Comparison of ENCODE assay signal across 1 worm cellular context in the genomic region with DNA sequence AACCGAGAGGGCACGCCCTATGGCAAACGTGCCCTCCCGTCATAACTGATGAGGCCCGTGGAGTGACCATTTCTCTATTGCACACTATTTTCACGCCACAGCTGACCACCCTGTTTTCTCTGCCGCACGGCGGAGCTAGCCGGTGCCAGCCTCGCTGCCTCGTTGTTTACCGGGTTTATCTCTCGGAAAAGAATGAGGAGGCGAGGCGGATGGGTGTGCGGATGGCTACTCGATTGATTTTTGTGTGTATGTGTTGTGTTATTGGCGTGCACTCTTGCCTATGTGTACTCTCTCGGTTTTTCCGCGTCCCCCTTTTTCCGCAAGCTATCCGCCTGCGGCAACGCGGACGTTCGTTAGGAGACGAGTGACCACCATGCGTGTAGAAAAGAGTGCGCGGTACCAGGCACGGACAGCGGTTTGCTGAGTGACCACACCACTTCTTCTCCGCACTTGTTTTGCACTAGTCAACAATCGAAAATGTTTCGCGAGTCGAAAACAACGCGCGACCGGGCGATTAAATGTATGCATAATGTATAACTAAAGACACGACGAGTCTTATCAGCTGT.
A peak's percentile ranks its signal among the peaks of the same experiment; 100 is the strongest.
TF ChIP-seq lines count a peak whose summit lies in the region.

No protein-coding gene starts in this region.

TF ChIP-seq in whole organism, L1 larva, 84 proteins besides CTCF, POLR2A, EP300 and RAD21 (continued from another document):
- no peak for TF ChIP-seq F16B12.6 (tag; optimal IDR thresholded peaks at IDR 0.05; lab: Kevin White, UChicago)
- no peak for TF ChIP-seq mep-1 (tag; optimal IDR thresholded peaks at IDR 0.05; lab: Kevin White, UChicago)
- no peak for TF ChIP-seq mab-9 (GFP tag; IDR thresholded peaks at IDR 0.05; lab: Robert Waterston, UW)
- no peak for TF ChIP-seq lin-15B (tag; optimal IDR thresholded peaks at IDR 0.05; lab: Kevin White, UChicago)
- no peak for TF ChIP-seq zag-1 (tag; optimal IDR thresholded peaks at IDR 0.05; lab: Kevin White, UChicago)
- TF ChIP-seq dpl-1 (GFP tag; optimal IDR thresholded peaks at IDR 0.05; lab: Kevin White, UChicago) = no peak
- peak; percentile 16 for TF ChIP-seq xbp-1 (tag; optimal IDR thresholded peaks at IDR 0.05; lab: Kevin White, UChicago)
- TF ChIP-seq ceh-82 (tag; optimal IDR thresholded peaks at IDR 0.05; lab: Kevin White, UChicago) = peak; percentile 10 to 45 (median 14)
- TF ChIP-seq nhr-47 (tag; optimal IDR thresholded peaks at IDR 0.05; lab: Kevin White, UChicago) = peak; percentile 71
- TF ChIP-seq nhr-28 (tag; optimal IDR thresholded peaks at IDR 0.05; lab: Kevin White, UChicago) = no peak
- TF ChIP-seq fkh-8 (tag; optimal IDR thresholded peaks at IDR 0.05; lab: Kevin White, UChicago) = peak; percentile 72
- TF ChIP-seq lin-14 (GFP tag; optimal IDR thresholded peaks at IDR 0.05; lab: Kevin White, UChicago) = peak; percentile 92
- TF ChIP-seq ets-5 (GFP tag; IDR thresholded peaks at IDR 0.05; lab: Robert Waterston, UW) = no peak
- TF ChIP-seq lsy-2 (tag; optimal IDR thresholded peaks at IDR 0.05; lab: Kevin White, UChicago) = peak; percentile 40 to 49
- TF ChIP-seq snu-23 (GFP tag; optimal IDR thresholded peaks at IDR 0.05; lab: Kevin White, UChicago) = peak; percentile 55
- no peak for TF ChIP-seq unc-62 (GFP tag; optimal IDR thresholded peaks at IDR 0.05; lab: Kevin White, UChicago)
- no peak for TF ChIP-seq sptf-1 (tag; optimal IDR thresholded peaks at IDR 0.05; lab: Kevin White, UChicago)
- peak; percentile 28 for TF ChIP-seq unc-86 (tag; optimal IDR thresholded peaks at IDR 0.05; lab: Kevin White, UChicago)
- no peak for TF ChIP-seq C34B4.2 (tag; optimal IDR thresholded peaks at IDR 0.05; lab: Kevin White, UChicago)
- TF ChIP-seq elt-3 (tag; optimal IDR thresholded peaks at IDR 0.05; lab: Kevin White, UChicago) = no peak
- peak; percentile 52 for TF ChIP-seq swsn-7 (tag; optimal IDR thresholded peaks at IDR 0.05; lab: Kevin White, UChicago)
- TF ChIP-seq aly-2 (tag; optimal IDR thresholded peaks at IDR 0.05; lab: Kevin White, UChicago) = no peak
- peak in 1 of 2 experiments; percentile 24 for TF ChIP-seq ztf-11 (tag; optimal IDR thresholded peaks at IDR 0.05; lab: Kevin White, UChicago)
- no peak for TF ChIP-seq lin-13 (GFP tag; optimal IDR thresholded peaks at IDR 0.05; lab: Kevin White, UChicago)
- no peak for TF ChIP-seq nhr-76 (tag; optimal IDR thresholded peaks at IDR 0.05; lab: Kevin White, UChicago)
- TF ChIP-seq nhr-19 (GFP tag; conservative IDR thresholded peaks at IDR 0.05; lab: Robert Waterston, UW) = peak; percentile 44; the same call in 1 of the 2 replicates
